Worm (Caenorhabditis elegans) whole organism, young adult: Measurements from ENCODE around the gene C25A8.5.

Source experiments
- B0035.1 ChIP-seq: sonication (generic microtip); optimal IDR thresholded peaks from 2 replicates; lab custom pipeline; 2016; ENCODE audit warnings: missing genetic modification characterization, mild to moderate bottlenecking, missing compliant biosample characterization, missing genotype, missing genetic modification reagents
- F23B12.7 ChIP-seq: sonication (generic microtip); optimal IDR thresholded peaks from 2 replicates; lab custom pipeline; 2017; ENCODE audit warnings: missing genetic modification characterization, mild to moderate bottlenecking, missing compliant biosample characterization, antibody characterized with exemption, moderate library complexity; ENCODE audit not compliant: insufficient read depth
- F33H1.4 ChIP-seq: fragments of 200-800 bp; sonication (Bioruptor generic); IDR thresholded peaks from 2 replicates; pipeline ENCODE4 v1.3.6; 2022; ENCODE audit warnings: missing genetic modification reagents, missing genetic modification characterization, missing compliant biosample characterization
- F37B4.10 ChIP-seq: fragments of 200-800 bp; sonication (Bioruptor generic); IDR thresholded peaks from 2 replicates; pipeline ENCODE4 v1.3.6; 2022; ENCODE audit warnings: missing genetic modification characterization, missing compliant biosample characterization
- F57A8.1 ChIP-seq: fragments of 200-800 bp; sonication (Bioruptor generic); optimal IDR thresholded peaks from 2 replicates; lab custom pipeline; 2018; ENCODE audit warnings: mild to moderate bottlenecking, missing genetic modification characterization, moderate library complexity, missing compliant biosample characterization
- K11D2.4 ChIP-seq: fragments of 200-800 bp; sonication (Bioruptor generic); IDR thresholded peaks from 2 replicates; pipeline ENCODE4 v1.3.6; 2022; ENCODE audit warnings: missing genetic modification reagents, missing genetic modification characterization, missing compliant biosample characterization
- Y67H2A.10 ChIP-seq: fragments of 200-800 bp; sonication (Bioruptor generic); conservative IDR thresholded peaks from 2 replicates; pipeline ENCODE4 v1.3.6; 2022; ENCODE audit warnings: missing genetic modification reagents, missing genetic modification characterization, missing compliant biosample characterization
- ZK185.1 ChIP-seq: sonication (generic microtip); optimal IDR thresholded peaks from 2 replicates; lab custom pipeline; 2016; ENCODE audit warnings: mild to moderate bottlenecking, missing genetic modification characterization, missing compliant biosample characterization; ENCODE audit not compliant: poor library complexity, severe bottlenecking
- aptf-3 ChIP-seq: fragments of 200-800 bp; sonication (Bioruptor generic); IDR thresholded peaks from 2 replicates; pipeline ENCODE4 v1.3.6; 2022; ENCODE audit warnings: missing genetic modification characterization, missing compliant biosample characterization
- attf-6 ChIP-seq: fragments of 200-800 bp; sonication (Bioruptor generic); IDR thresholded peaks from 2 replicates; pipeline ENCODE4 v1.3.6; 2022; ENCODE audit warnings: missing genetic modification reagents, missing genetic modification characterization, missing compliant biosample characterization
- bed-1 ChIP-seq: fragments of 200-800 bp; sonication (Bioruptor generic); IDR thresholded peaks from 2 replicates; pipeline ENCODE4 v1.3.6; 2022; ENCODE audit warnings: missing genetic modification reagents, missing genetic modification characterization, missing compliant biosample characterization
- ceh-27 ChIP-seq: fragments of 200-800 bp; sonication (Bioruptor generic); optimal IDR thresholded peaks from 2 replicates; lab custom pipeline; 2018; ENCODE audit warnings: mild to moderate bottlenecking, missing genetic modification characterization, moderate library complexity, missing compliant biosample characterization
- egl-44 ChIP-seq: fragments of 200-800 bp; sonication (Bioruptor generic); IDR thresholded peaks from 2 replicates; pipeline ENCODE4 v1.3.6; 2022; ENCODE audit warnings: missing genetic modification reagents, missing genetic modification characterization, missing compliant biosample characterization
- egrh-3 ChIP-seq: fragments of 200-800 bp; sonication (Bioruptor generic); IDR thresholded peaks from 2 replicates; pipeline ENCODE4 v1.3.6; 2022; ENCODE audit warnings: missing genetic modification reagents, missing genetic modification characterization, missing compliant biosample characterization
- fkh-3 ChIP-seq: sonication (generic microtip); optimal IDR thresholded peaks from 2 replicates; lab custom pipeline; 2016; ENCODE audit warnings: mild to moderate bottlenecking, missing genetic modification characterization, missing compliant biosample characterization
- him-1 ChIP-seq: sonication (generic microtip); optimal IDR thresholded peaks from 2 replicates; lab custom pipeline; 2016; ENCODE audit warnings: missing genotype, missing genetic modification reagents, missing genetic modification characterization, missing compliant biosample characterization
- hlh-12 ChIP-seq: sonication (generic microtip); optimal IDR thresholded peaks from 2 replicates; lab custom pipeline; 2016; ENCODE audit warnings: missing genetic modification characterization, missing compliant biosample characterization
- lin-40 ChIP-seq: sonication (generic microtip); optimal IDR thresholded peaks from 2 replicates; lab custom pipeline; 2016; ENCODE audit warnings: missing genetic modification characterization, mild to moderate bottlenecking, missing compliant biosample characterization, missing genotype, missing genetic modification reagents
- lir-1 ChIP-seq: fragments of 200-800 bp; sonication (Bioruptor generic); conservative IDR thresholded peaks from 2 replicates; pipeline ENCODE4 v1.3.6; 2022; ENCODE audit warnings: missing genetic modification reagents, missing genetic modification characterization, missing compliant biosample characterization
- madf-8 ChIP-seq: fragments of 200-800 bp; sonication (Bioruptor generic); conservative IDR thresholded peaks from 2 replicates; pipeline ENCODE4 v1.3.6; 2022; ENCODE audit warnings: missing genetic modification reagents, missing genetic modification characterization, missing compliant biosample characterization
- nhr-80 ChIP-seq: sonication (generic microtip); optimal IDR thresholded peaks from 2 replicates; lab custom pipeline; 2016; ENCODE audit warnings: missing genetic modification characterization, missing compliant biosample characterization
- nhr-90 ChIP-seq: sonication (generic microtip); optimal IDR thresholded peaks from 2 replicates; lab custom pipeline; 2016; ENCODE audit warnings: missing genotype, mild to moderate bottlenecking, missing genetic modification characterization, missing compliant biosample characterization
- pha-4 ChIP-seq: fragments of 150-350 bp; sonication (generic microtip); optimal IDR thresholded peaks from 2 replicates; lab custom pipeline; 2014; ENCODE audit warnings: missing biosample characterization, missing genetic modification reagents, missing genetic modification characterization
- rcor-1 ChIP-seq: fragments of 200-800 bp; sonication (Bioruptor generic); IDR thresholded peaks from 2 replicates; pipeline ENCODE4 v1.3.6; 2022; ENCODE audit warnings: missing genetic modification reagents, missing genetic modification characterization, missing compliant biosample characterization
- rec-8 ChIP-seq, 2 experiments: sonication (generic microtip); optimal IDR thresholded peaks; 2 replicates each; lab custom pipeline; 2016; ENCODE audit warnings: mild to moderate bottlenecking in 2 of 2, missing genetic modification characterization in 2 of 2, missing genetic modification reagents in 2 of 2, missing genotype in 2 of 2, missing biosample characterization in 1 of 2, missing compliant biosample characterization in 1 of 2, moderate library complexity in 1 of 2
- rpc-1 ChIP-seq, 2 experiments: fragments of 150-350 bp in 1 of 2; sonication (generic microtip) in 1 of 2; optimal IDR thresholded peaks; 2 replicates each; lab custom pipeline; 2014 to 2018; ENCODE audit warnings: missing biosample characterization in 1 of 2, missing genetic modification characterization in 1 of 2, missing genetic modification reagents in 1 of 2, missing genotype in 1 of 2
- sea-2 ChIP-seq: fragments of 200-800 bp; sonication (Bioruptor generic); IDR thresholded peaks from 2 replicates; pipeline ENCODE4 v1.3.6; 2022; ENCODE audit warnings: missing genetic modification characterization, missing compliant biosample characterization
- snpc-1.3 ChIP-seq: sonication (generic microtip); optimal IDR thresholded peaks from 2 replicates; lab custom pipeline; 2017; ENCODE audit warnings: missing genetic modification characterization, mild to moderate bottlenecking, missing compliant biosample characterization, antibody characterized with exemption, moderate library complexity, missing genotype, missing genetic modification reagents; ENCODE audit not compliant: insufficient read depth
- snpc-4 ChIP-seq, 5 experiments: fragments of 150-350 bp in 1 of 5; sonication (generic microtip) in 4 of 5; optimal IDR thresholded peaks; 2 replicates each; lab custom pipeline; 2014 to 2018; ENCODE audit warnings: missing genetic modification characterization in 5 of 5, missing biosample characterization in 3 of 5, antibody characterized with exemption in 2 of 5, mild to moderate bottlenecking in 2 of 5, missing compliant biosample characterization in 2 of 5, missing genotype in 2 of 5, moderate library complexity in 2 of 5, missing genetic modification reagents in 1 of 5
- sptf-2 ChIP-seq: fragments of 200-800 bp; sonication (Bioruptor generic); optimal IDR thresholded peaks from 2 replicates; lab custom pipeline; 2018; ENCODE audit warnings: mild to moderate bottlenecking, missing genetic modification characterization, missing compliant biosample characterization
- unc-62 ChIP-seq: fragments of 150-350 bp; optimal IDR thresholded peaks from 2 replicates; lab custom pipeline; 2014; ENCODE audit warnings: missing biosample characterization, missing genetic modification reagents, missing genetic modification characterization
- zfh-2 ChIP-seq: fragments of 200-800 bp; sonication (Bioruptor generic); conservative IDR thresholded peaks from 2 replicates; pipeline ENCODE4 v1.3.6; 2022; ENCODE audit warnings: missing genetic modification reagents, missing genetic modification characterization, missing compliant biosample characterization
- ztf-22 ChIP-seq: fragments of 200-800 bp; sonication (Bioruptor generic); optimal IDR thresholded peaks from 2 replicates; lab custom pipeline; 2018; ENCODE audit warnings: mild to moderate bottlenecking, missing genetic modification characterization, moderate library complexity, missing compliant biosample characterization
- ztf-26 ChIP-seq: sonication (generic microtip); optimal IDR thresholded peaks from 2 replicates; lab custom pipeline; 2017; ENCODE audit warnings: missing genetic modification characterization, missing compliant biosample characterization
- ztf-28 ChIP-seq: fragments of 200-800 bp; sonication (Bioruptor generic); IDR thresholded peaks from 2 replicates; pipeline ENCODE4 v1.3.6; 2022; ENCODE audit warnings: missing genetic modification reagents, missing genetic modification characterization, missing compliant biosample characterization

Gene C25A8.5

ce11 chrIV:7011728-7012127, 12.4 kb downstream of the C25A8.5 start, which contains the start of gene trxr-1:
Gene trxr-1 (plus strand): TSS chrIV:7011954.
- TF ChIP-seq B0035.1 (tag; lab: Kevin White, UChicago): no peak
- TF ChIP-seq snpc-4 (GFP tag; optimal IDR thresholded peaks at IDR 0.05; lab: Kevin White, UChicago): no peak
- no peak for TF ChIP-seq snpc-4 (tag; optimal IDR thresholded peaks at IDR 0.05; lab: Kevin White, UChicago)
- TF ChIP-seq rpc-1 (optimal IDR thresholded peaks at IDR 0.05; lab: Kevin White, UChicago): no peak
- no peak for TF ChIP-seq rpc-1 (tag; optimal IDR thresholded peaks at IDR 0.05; lab: Kevin White, UChicago)
- no peak for TF ChIP-seq lin-40 (tag; lab: Kevin White, UChicago)
- no peak for TF ChIP-seq aptf-3 (GFP tag; lab: Robert Waterston, UW)
- TF ChIP-seq lir-1 (GFP tag; lab: Robert Waterston, UW): no peak
- TF ChIP-seq hlh-12 (tag; lab: Kevin White, UChicago): no peak
- TF ChIP-seq F57A8.1 (GFP tag; lab: Kevin White, UChicago): no peak
- no peak for TF ChIP-seq ceh-27 (GFP tag; lab: Kevin White, UChicago)
- TF ChIP-seq fkh-3: no peak
- TF ChIP-seq sea-2 (GFP tag; lab: Robert Waterston, UW): no peak
- TF ChIP-seq pha-4 (tag; lab: Kevin White, UChicago): no peak
- no peak for TF ChIP-seq ztf-26 (tag; lab: Kevin White, UChicago)

- TF ChIP-seq rpc-1 (optimal IDR thresholded peaks at IDR 0.05; lab: Kevin White, UChicago) (no peak), rpc-1 (tag; optimal IDR thresholded peaks at IDR 0.05; lab: Kevin White, UChicago) (no peak), rec-8 (tag; optimal IDR thresholded peaks at IDR 0.05; lab: Kevin White, UChicago) (no peak), sptf-2 (GFP tag; lab: Kevin White, UChicago) (no peak), ZK185.1 (tag; lab: Kevin White, UChicago) (no peak), F33H1.4 (GFP tag; lab: Robert Waterston, UW) (no peak), K11D2.4 (GFP tag; lab: Robert Waterston, UW) (no peak), egl-44 (GFP tag; lab: Robert Waterston, UW) (no peak), madf-8 (GFP tag; lab: Robert Waterston, UW) (no peak), attf-6 (GFP tag; lab: Robert Waterston, UW) (no peak), him-1 (tag; lab: Kevin White, UChicago) (no peak), snpc-4 (GFP tag; optimal IDR thresholded peaks at IDR 0.05; lab: Kevin White, UChicago) (no peak), snpc-4 (tag; optimal IDR thresholded peaks at IDR 0.05; lab: Kevin White, UChicago) (no peak), snpc-1.3 (no peak), F23B12.7 (tag; lab: Kevin White, UChicago) (no peak), egrh-3 (GFP tag; lab: Robert Waterston, UW) (no peak), nhr-80 (tag; lab: Kevin White, UChicago) (no peak), nhr-90 (tag; lab: Kevin White, UChicago) (no peak), ztf-22 (no peak), bed-1 (no peak), rcor-1 (no peak)
Observed at ce11 chrIV:7012214-7012613, 12.9 kb downstream of the C25A8.5 start.

ce11 chrIV:7012731-7013445, 13.6 kb downstream of the C25A8.5 start:
- no peak for TF ChIP-seq ztf-28 (GFP tag; lab: Robert Waterston, UW)
- TF ChIP-seq egrh-3 (GFP tag; lab: Robert Waterston, UW): peak; percentile 41; the same call in 1 of the 2 replicates
- no peak for TF ChIP-seq Y67H2A.10 (GFP tag; lab: Robert Waterston, UW)
- no peak for TF ChIP-seq F37B4.10 (GFP tag; lab: Robert Waterston, UW)
- TF ChIP-seq snpc-4 (GFP tag; optimal IDR thresholded peaks at IDR 0.05; lab: Kevin White, UChicago): no peak
- TF ChIP-seq snpc-4 (tag; optimal IDR thresholded peaks at IDR 0.05; lab: Kevin White, UChicago): peak in 1 of 4 experiments; percentile 5
- no peak for TF ChIP-seq unc-62 (GFP tag; lab: Kevin White, UChicago)
- peak; percentile 79 for TF ChIP-seq zfh-2 (GFP tag; lab: Robert Waterston, UW)
- TF ChIP-seq, all 124 proteins: peak for 3
